Fruit fly (Drosophila melanogaster) S2 (cell line): ENCODE data around the gene Tbca.

ENCODE experiments used
- CG8478 ChIP-seq: fragments of >200 bp; optimal IDR thresholded peaks from 2 replicates; lab custom pipeline; 2018
- CTCF ChIP-seq, 2 experiments: fragments of >200 bp; optimal IDR thresholded peaks; 2 replicates each; lab custom pipeline; 2018

DNA sequence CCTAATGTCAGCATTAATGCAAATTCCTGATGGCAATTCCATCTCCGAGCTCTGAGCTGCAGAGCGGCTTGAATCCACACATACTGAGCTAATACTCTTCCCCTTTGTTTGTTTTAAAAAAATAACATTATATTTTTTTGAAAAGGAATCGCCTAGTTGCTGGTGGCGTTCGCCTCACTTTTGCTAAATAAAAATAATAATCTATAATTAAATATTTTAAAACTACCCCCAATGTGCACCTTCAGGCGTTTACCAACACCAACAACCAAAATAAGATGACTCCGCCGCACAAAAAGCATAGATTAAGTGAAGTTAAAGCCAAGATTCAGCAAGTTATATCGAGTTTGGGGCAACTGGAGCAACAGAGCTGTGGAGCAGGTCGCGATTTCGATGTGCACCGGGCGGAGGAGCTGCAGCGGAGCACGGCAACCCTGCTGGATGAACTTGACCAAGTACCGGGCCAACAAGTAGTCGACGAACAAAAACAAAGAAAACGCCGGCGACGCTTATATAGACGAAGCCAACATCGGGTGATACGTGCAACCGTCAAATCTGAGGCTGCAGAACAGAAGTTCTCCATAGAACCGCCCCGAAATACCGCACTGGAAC, 858 bp downstream of the Tbca start, which contains the start of gene CG1896:
- TF ChIP-seq CG8478, result no peak
- TF ChIP-seq CTCF (optimal IDR thresholded peaks at IDR 0.05; lab: Kevin White, UChicago), result no peak
